Fruit fly (Drosophila melanogaster) whole organism, embryonic: ENCODE measurements around the gene Bet3.

Experiments used
- Aef1 ChIP-seq: fragments of 200-800 bp; sonication (Bioruptor generic); IDR thresholded peaks from 3 replicates; pipeline ENCODE4 v1.3.6; 2022; ENCODE audit warnings: missing biosample characterization, missing genetic modification characterization
- Blimp-1 ChIP-seq: fragments of 200-800 bp; sonication (Bioruptor generic); optimal IDR thresholded peaks from 3 replicates; lab custom pipeline; 2018; ENCODE audit warnings: missing biosample characterization, missing genetic modification characterization, mild to moderate bottlenecking, moderate library complexity, missing genetic modification reagents
- CG10979 ChIP-seq: fragments of 200-800 bp; sonication (Bioruptor generic); optimal IDR thresholded peaks from 2 replicates; lab custom pipeline; 2018; ENCODE audit warnings: missing biosample characterization, mild to moderate bottlenecking, missing genetic modification characterization, moderate library complexity
- CG12299 ChIP-seq: fragments of 200-800 bp; sonication (Bioruptor generic); optimal IDR thresholded peaks from 2 replicates; lab custom pipeline; 2018; ENCODE audit warnings: missing biosample characterization, mild to moderate bottlenecking, missing genetic modification characterization
- CG1233 ChIP-seq: fragments of 200-800 bp; sonication (Bioruptor generic); optimal IDR thresholded peaks from 4 replicates; lab custom pipeline; 2018; ENCODE audit warnings: missing biosample characterization, mild to moderate bottlenecking, missing genetic modification characterization
- CG14014 ChIP-seq: fragments of 200-800 bp; sonication (Bioruptor generic); IDR thresholded peaks from 2 replicates; pipeline ENCODE4 v1.3.6; 2022; ENCODE audit warnings: missing biosample characterization, missing genetic modification characterization
- CG15073 ChIP-seq: fragments of 200-800 bp; sonication (Bioruptor generic); optimal IDR thresholded peaks from 2 replicates; lab custom pipeline; 2016; ENCODE audit warnings: missing biosample characterization, missing genetic modification characterization
- CG15514 ChIP-seq: fragments of 200-800 bp; sonication (Bioruptor generic); optimal IDR thresholded peaks from 3 replicates; lab custom pipeline; 2017; ENCODE audit warnings: missing biosample characterization, missing genetic modification characterization, mild to moderate bottlenecking, moderate library complexity, missing genetic modification reagents
- CG17186 ChIP-seq: fragments of 200-800 bp; sonication (Bioruptor generic); optimal IDR thresholded peaks from 3 replicates; lab custom pipeline; 2017; ENCODE audit warnings: missing biosample characterization, missing genetic modification reagents, missing genetic modification characterization
- CG17568 ChIP-seq: fragments of 200-800 bp; sonication (Bioruptor generic); optimal IDR thresholded peaks from 2 replicates; lab custom pipeline; 2018; ENCODE audit warnings: missing biosample characterization, mild to moderate bottlenecking, missing genetic modification characterization, moderate library complexity
- CG1832 ChIP-seq: fragments of 200-800 bp; sonication (Bioruptor generic); optimal IDR thresholded peaks from 2 replicates; lab custom pipeline; 2017; ENCODE audit warnings: missing biosample characterization, mild to moderate bottlenecking, missing genetic modification characterization, inconsistent platforms
- CG2120 ChIP-seq: fragments of 200-800 bp; sonication (Bioruptor generic); optimal IDR thresholded peaks from 3 replicates; lab custom pipeline; 2016; ENCODE audit warnings: missing biosample characterization, missing genetic modification characterization
- CG2199 ChIP-seq: fragments of 200-800 bp; sonication (Bioruptor generic); IDR thresholded peaks from 3 replicates; pipeline ENCODE4 v1.3.6; 2022; ENCODE audit warnings: missing biosample characterization, missing genetic modification characterization
- CG2889 ChIP-seq: fragments of 200-800 bp; sonication (Bioruptor generic); IDR thresholded peaks from 3 replicates; pipeline ENCODE4 v1.3.6; 2022; ENCODE audit warnings: missing biosample characterization, missing genetic modification characterization
- CG31365 ChIP-seq: fragments of 200-800 bp; sonication (Bioruptor generic); optimal IDR thresholded peaks from 2 replicates; lab custom pipeline; 2018; ENCODE audit warnings: missing biosample characterization, mild to moderate bottlenecking, missing genetic modification characterization
- CG31388 ChIP-seq: fragments of 200-800 bp; sonication (Bioruptor generic); optimal IDR thresholded peaks from 2 replicates; lab custom pipeline; 2016; ENCODE audit warnings: missing biosample characterization, missing genetic modification characterization
- CG32532 ChIP-seq: fragments of 200-800 bp; sonication (Bioruptor generic); IDR thresholded peaks from 2 replicates; pipeline ENCODE4 v1.3.6; 2022; ENCODE audit warnings: missing biosample characterization, missing genetic modification characterization
- CG32767 ChIP-seq: fragments of 200-800 bp; sonication (Bioruptor generic); IDR thresholded peaks from 2 replicates; pipeline ENCODE4 v1.3.6; 2022; ENCODE audit warnings: missing biosample characterization, missing genetic modification characterization
- CG6654 ChIP-seq: fragments of 200-800 bp; sonication (Bioruptor generic); optimal IDR thresholded peaks from 2 replicates; lab custom pipeline; 2017; ENCODE audit warnings: missing biosample characterization, mild to moderate bottlenecking, missing genetic modification characterization
- CG8089 ChIP-seq: fragments of 200-800 bp; sonication (Bioruptor generic); optimal IDR thresholded peaks from 3 replicates; lab custom pipeline; 2016; ENCODE audit warnings: missing biosample characterization, missing genetic modification characterization
- CG8281 ChIP-seq: fragments of 200-800 bp; sonication (Bioruptor generic); optimal IDR thresholded peaks from 2 replicates; lab custom pipeline; 2018; ENCODE audit warnings: missing biosample characterization, mild to moderate bottlenecking, missing genetic modification characterization, moderate library complexity
- D19A ChIP-seq: fragments of 200-800 bp; optimal IDR thresholded peaks from 3 replicates; lab custom pipeline; 2019; ENCODE audit warnings: missing biosample characterization, mild to moderate bottlenecking, missing genetic modification characterization, moderate library complexity
- Dp ChIP-seq: fragments of 200-800 bp; sonication (Bioruptor generic); optimal IDR thresholded peaks from 2 replicates; lab custom pipeline; 2018; ENCODE audit warnings: missing biosample characterization, mild to moderate bottlenecking, missing genetic modification characterization, moderate library complexity
- Dref ChIP-seq: fragments of 200-800 bp; sonication (Bioruptor generic); IDR thresholded peaks from 2 replicates; pipeline ENCODE4 v1.3.6; 2022; ENCODE audit warnings: missing biosample characterization, missing genetic modification characterization
- NC2α ChIP-seq: fragments of 200-800 bp; sonication (Bioruptor generic); optimal IDR thresholded peaks from 2 replicates; lab custom pipeline; 2016; ENCODE audit warnings: missing biosample characterization, missing genetic modification characterization
- NC2β ChIP-seq: fragments of 200-800 bp; sonication (Bioruptor generic); optimal IDR thresholded peaks from 2 replicates; lab custom pipeline; 2016; ENCODE audit warnings: missing biosample characterization, missing genetic modification characterization
- Nf-YA ChIP-seq: fragments of 200-800 bp; sonication (Bioruptor generic); IDR thresholded peaks from 2 replicates; pipeline ENCODE4 v1.3.6; 2022; ENCODE audit warnings: missing biosample characterization, missing genetic modification characterization
- Scr ChIP-seq: fragments of 200-800 bp; sonication (Bioruptor generic); IDR thresholded peaks from 2 replicates; pipeline ENCODE4 v1.3.6; 2022; ENCODE audit warnings: missing biosample characterization, missing genetic modification characterization; ENCODE audit not compliant: partially characterized antibody
- Sox100B ChIP-seq: fragments of 200-800 bp; sonication (Bioruptor generic); optimal IDR thresholded peaks from 3 replicates; lab custom pipeline; 2018; ENCODE audit warnings: missing biosample characterization, mild to moderate bottlenecking, missing genetic modification characterization
- Sry-δ ChIP-seq: fragments of 200-800 bp; sonication (Bioruptor generic); optimal IDR thresholded peaks from 2 replicates; lab custom pipeline; 2016; ENCODE audit warnings: missing biosample characterization, missing genetic modification characterization
- abd-A ChIP-seq: fragments of 200-800 bp; sonication (Bioruptor generic); optimal IDR thresholded peaks from 3 replicates; lab custom pipeline; 2019; ENCODE audit warnings: missing biosample characterization, mild to moderate bottlenecking, missing genetic modification characterization, moderate library complexity
- ash1 ChIP-seq: fragments of 200-800 bp; sonication (Bioruptor generic); optimal IDR thresholded peaks from 2 replicates; lab custom pipeline; 2018; ENCODE audit warnings: missing biosample characterization, mild to moderate bottlenecking, missing genetic modification characterization
- bab2 ChIP-seq: fragments of 200-800 bp; sonication (Bioruptor generic); optimal IDR thresholded peaks from 2 replicates; lab custom pipeline; 2016; ENCODE audit warnings: missing biosample characterization, missing genetic modification characterization
- croc ChIP-seq: fragments of 200-800 bp; sonication (Bioruptor generic); conservative IDR thresholded peaks from 3 replicates; pipeline ENCODE4 v1.3.6; 2022; ENCODE audit warnings: missing biosample characterization, missing genetic modification characterization
- danr ChIP-seq: fragments of 200-800 bp; sonication (Bioruptor generic); IDR thresholded peaks from 2 replicates; pipeline ENCODE4 v1.3.6; 2022; ENCODE audit warnings: missing biosample characterization, missing genetic modification characterization
- gcm ChIP-seq: fragments of 200-800 bp; sonication (Bioruptor generic); optimal IDR thresholded peaks from 2 replicates; lab custom pipeline; 2019; ENCODE audit warnings: missing biosample characterization, mild to moderate bottlenecking, missing genetic modification characterization, moderate library complexity
- gsb ChIP-seq: fragments of 200-800 bp; sonication (Bioruptor generic); IDR thresholded peaks from 2 replicates; pipeline ENCODE4 v1.3.6; 2022; ENCODE audit warnings: missing biosample characterization, missing genetic modification characterization
- hb ChIP-seq: fragments of 200-800 bp; sonication (Bioruptor generic); IDR thresholded peaks from 3 replicates; pipeline ENCODE4 v1.3.6; 2022; ENCODE audit warnings: missing biosample characterization, missing genetic modification characterization; ENCODE audit not compliant: partially characterized antibody
- her ChIP-seq: fragments of 200-800 bp; sonication (Bioruptor generic); optimal IDR thresholded peaks from 2 replicates; lab custom pipeline; 2016; ENCODE audit warnings: missing biosample characterization, missing genetic modification characterization
- kni ChIP-seq: fragments of 200-800 bp; sonication (Bioruptor generic); optimal IDR thresholded peaks from 3 replicates; lab custom pipeline; 2017; ENCODE audit warnings: mild to moderate bottlenecking, missing biosample characterization, missing genetic modification reagents, missing genetic modification characterization
- maf-S ChIP-seq: fragments of 200-800 bp; sonication (Bioruptor generic); optimal IDR thresholded peaks from 2 replicates; lab custom pipeline; 2016; ENCODE audit warnings: missing biosample characterization, missing genetic modification characterization
- nerfin-2 ChIP-seq: fragments of 200-800 bp; sonication (Bioruptor generic); IDR thresholded peaks from 2 replicates; pipeline ENCODE4 v1.3.6; 2022; ENCODE audit warnings: missing biosample characterization, missing genetic modification characterization; ENCODE audit not compliant: partially characterized antibody
- p53 ChIP-seq: fragments of 200-800 bp; sonication (Bioruptor generic); optimal IDR thresholded peaks from 2 replicates; lab custom pipeline; 2016; ENCODE audit warnings: missing biosample characterization, missing genetic modification characterization
- pita ChIP-seq: fragments of 200-800 bp; sonication (Bioruptor generic); optimal IDR thresholded peaks from 2 replicates; lab custom pipeline; 2017; ENCODE audit warnings: missing biosample characterization, mild to moderate bottlenecking, missing genetic modification characterization
- scrt ChIP-seq: fragments of 200-800 bp; sonication (Bioruptor generic); optimal IDR thresholded peaks from 2 replicates; lab custom pipeline; 2018; ENCODE audit warnings: missing biosample characterization, mild to moderate bottlenecking, missing genetic modification characterization, moderate library complexity
- slp2 ChIP-seq: fragments of 200-800 bp; sonication (Bioruptor generic); optimal IDR thresholded peaks from 2 replicates; lab custom pipeline; 2016; ENCODE audit warnings: missing biosample characterization, missing genetic modification characterization
- so ChIP-seq: fragments of 200-800 bp; sonication (Bioruptor generic); IDR thresholded peaks from 3 replicates; pipeline ENCODE4 v1.3.6; 2022; ENCODE audit warnings: missing biosample characterization, missing genetic modification characterization
- sr ChIP-seq: fragments of 200-800 bp; sonication (Bioruptor generic); IDR thresholded peaks from 3 replicates; pipeline ENCODE4 v1.3.6; 2022; ENCODE audit warnings: missing biosample characterization, missing genetic modification characterization
- tin ChIP-seq: fragments of 200-800 bp; sonication (Bioruptor generic); optimal IDR thresholded peaks from 3 replicates; lab custom pipeline; 2016; ENCODE audit warnings: missing biosample characterization, missing genetic modification characterization
- wor ChIP-seq: fragments of 200-800 bp; sonication (Bioruptor generic); IDR thresholded peaks from 2 replicates; pipeline ENCODE4 v1.3.6; 2022; ENCODE audit warnings: missing biosample characterization, missing genetic modification characterization
- z ChIP-seq: fragments of 200-800 bp; sonication (Bioruptor generic); IDR thresholded peaks from 3 replicates; pipeline ENCODE4 v1.3.6; 2022; ENCODE audit warnings: missing biosample characterization, missing genetic modification characterization

Bet3 gene

DNA sequence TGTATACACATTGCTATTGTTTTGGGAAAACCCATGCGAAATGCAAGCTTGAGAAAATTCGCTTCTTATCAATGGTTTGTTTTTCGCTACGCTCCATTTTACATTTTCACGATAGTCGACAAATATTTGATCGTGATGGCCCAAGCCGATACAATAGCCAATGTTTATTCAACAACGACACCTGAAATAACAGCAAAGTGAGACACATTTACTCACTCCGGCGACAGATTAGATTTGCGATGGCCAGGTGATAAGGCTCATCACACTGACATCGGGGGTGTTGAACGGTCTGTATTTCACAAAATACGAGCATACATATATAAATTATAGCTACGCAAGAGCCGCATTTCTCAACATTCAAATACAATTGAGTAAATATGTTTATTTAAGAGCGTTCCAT is 44.9 kb downstream of the Bet3 start (continued):
- peak; percentile 24 for TF ChIP-seq maf-S (GFP tag; lab: Kevin White, UChicago)
- TF ChIP-seq Sry-δ (GFP tag; lab: Kevin White, UChicago) = peak; percentile 28
- TF ChIP-seq kni (GFP tag; lab: Kevin White, UChicago) = peak; percentile 26
- TF ChIP-seq Dp (GFP tag; lab: Kevin White, UChicago) = no peak
- TF ChIP-seq hb = no peak
- TF ChIP-seq bab2 (GFP tag; lab: Kevin White, UChicago) = peak; percentile 44
- no peak for TF ChIP-seq croc
- peak; percentile 55; the same call in 2 of the 3 replicates for TF ChIP-seq so (GFP tag; lab: Robert Waterston, UW)
- peak; percentile 80 for TF ChIP-seq CG12299 (tag; lab: Kevin White, UChicago)
- TF ChIP-seq CG15514 = peak; percentile 89
- TF ChIP-seq gsb = peak; percentile 35; the same call in 1 of the 2 replicates
- TF ChIP-seq CG17568 (GFP tag; lab: Kevin White, UChicago) = peak; percentile 67
- peak; percentile 60 for TF ChIP-seq CG2120
- TF ChIP-seq CG6654 (GFP tag; lab: Kevin White, UChicago) = no peak
- no peak for TF ChIP-seq nerfin-2
- no peak for TF ChIP-seq CG8089 (GFP tag; lab: Kevin White, UChicago)
- TF ChIP-seq slp2 (GFP tag; lab: Kevin White, UChicago) = no peak
- 0 out of 3 replicates have a peak, but pooled peaks have one; percentile 53 for TF ChIP-seq z
- TF ChIP-seq CG1832 (GFP tag; lab: Kevin White, UChicago) = no peak
- peak; percentile 30; the same call in 1 of the 2 replicates for TF ChIP-seq CG32532 (GFP tag; lab: Robert Waterston, UW)
- peak; percentile 75 for TF ChIP-seq CG1233 (GFP tag; lab: Kevin White, UChicago)
- TF ChIP-seq CG14014 (GFP tag; lab: Robert Waterston, UW) = no peak; the same call in 1 of the 2 replicates
- TF ChIP-seq wor (GFP tag; lab: Robert Waterston, UW) = no peak
- peak; percentile 47; the same call in 1 of the 3 replicates for TF ChIP-seq CG2199 (GFP tag; lab: Robert Waterston, UW)
- TF ChIP-seq gcm (GFP tag; lab: Kevin White, UChicago) = peak; percentile 18
- no peak for TF ChIP-seq p53 (GFP tag; lab: Kevin White, UChicago)
- TF ChIP-seq Dref (GFP tag; lab: Robert Waterston, UW) = no peak
- TF ChIP-seq scrt = peak; percentile 82
- TF ChIP-seq CG8281 (tag; lab: Kevin White, UChicago) = peak; percentile 32
- TF ChIP-seq CG31365 = peak; percentile 82
- no peak for TF ChIP-seq Scr
- TF ChIP-seq CG32767 = no peak
- peak; percentile 73 for TF ChIP-seq Sox100B
- peak; percentile 58 for TF ChIP-seq Blimp-1
- 0 out of 2 replicates have a peak, but pooled peaks have one; percentile 31 for TF ChIP-seq Nf-YA (GFP tag; lab: Robert Waterston, UW)
- TF ChIP-seq danr (GFP tag; lab: Robert Waterston, UW) = no peak
- TF ChIP-seq CG17186 (GFP tag; lab: Kevin White, UChicago) = peak; percentile 38
- no peak for TF ChIP-seq CG15073 (GFP tag; lab: Kevin White, UChicago)
- TF ChIP-seq Aef1 (GFP tag; lab: Robert Waterston, UW) = no peak
- TF ChIP-seq NC2α (GFP tag; lab: Kevin White, UChicago) = no peak
- no peak for TF ChIP-seq CG31388 (GFP tag; lab: Kevin White, UChicago)
- TF ChIP-seq abd-A (tag; lab: Kevin White, UChicago) = no peak
- peak; percentile 24 for TF ChIP-seq tin (GFP tag; lab: Kevin White, UChicago)
- peak; percentile 9 for TF ChIP-seq NC2β (GFP tag; lab: Kevin White, UChicago)
- no peak for TF ChIP-seq CG10979 (tag; lab: Kevin White, UChicago)
- TF ChIP-seq CG2889 (GFP tag; lab: Robert Waterston, UW) = no peak
- peak; percentile 95 for TF ChIP-seq ash1 (GFP tag; lab: Kevin White, UChicago)
- TF ChIP-seq D19A = peak; percentile 19
- TF ChIP-seq pita (GFP tag; lab: Kevin White, UChicago) = no peak
- peak; percentile 71 for TF ChIP-seq her (GFP tag; lab: Kevin White, UChicago)
- 0 out of 3 replicates have a peak, but pooled peaks have one; percentile 47 for TF ChIP-seq sr
